Worm (Caenorhabditis elegans): Measurements from ENCODE around the gene srt-13.

- no peak for TF ChIP-seq dao-5 (tag; optimal IDR thresholded peaks at IDR 0.05)
- no peak for TF ChIP-seq him-1 (tag; optimal IDR thresholded peaks at IDR 0.05)
- TF ChIP-seq W03F9.2 (tag; optimal IDR thresholded peaks at IDR 0.05) = no peak
Observed at ce11 chrV:4241555-4241954, 8.4 kb downstream of the srt-13 start.

Measured in whole organism, L4/young adult.